Fruit fly (Drosophila melanogaster): Measurements from ENCODE around the gene CG32750.

DNA sequence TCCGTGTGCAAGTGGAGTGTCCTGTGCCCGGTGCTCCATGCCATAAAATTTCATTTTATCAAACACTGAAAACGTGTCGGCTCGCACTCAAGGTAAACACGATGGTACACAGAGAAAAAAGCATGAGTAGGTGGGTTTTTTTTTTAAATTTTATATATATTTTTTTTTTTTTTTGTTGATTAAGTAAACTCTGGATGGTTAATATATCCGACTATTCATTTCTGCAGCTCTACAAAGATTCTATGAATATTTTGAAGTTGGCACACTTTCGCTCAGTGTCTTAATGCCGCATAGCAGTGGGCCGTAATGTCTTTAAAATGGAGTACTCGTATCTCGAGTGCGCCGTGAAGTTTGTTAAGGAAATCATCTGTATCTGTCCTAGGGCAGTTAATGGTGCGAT lies 44.3 kb downstream of the CG32750 start:
- TF ChIP-seq psq (optimal IDR thresholded peaks at IDR 0.05) (no peak), pan (optimal IDR thresholded peaks at IDR 0.05) (no peak), EcR (GFP tag; optimal IDR thresholded peaks at IDR 0.05) (no peak)
